Fruit fly (Drosophila melanogaster) whole organism, embryonic: ENCODE data around the gene CG14340.

ENCODE experiments used
- Ada2b ChIP-seq: fragments of 200-800 bp; sonication (Bioruptor generic); IDR thresholded peaks from 2 replicates; pipeline ENCODE4 v1.3.6; 2022; ENCODE audit warnings: missing biosample characterization, missing genetic modification characterization
- BEAF-32 ChIP-seq: fragments of 200-800 bp; sonication (Bioruptor generic); optimal IDR thresholded peaks from 3 replicates; lab custom pipeline; 2017; ENCODE audit warnings: missing biosample characterization, missing genetic modification characterization, mild to moderate bottlenecking, moderate library complexity, missing genetic modification reagents
- Blimp-1 ChIP-seq: fragments of 200-800 bp; sonication (Bioruptor generic); optimal IDR thresholded peaks from 3 replicates; lab custom pipeline; 2018; ENCODE audit warnings: missing biosample characterization, missing genetic modification characterization, mild to moderate bottlenecking, moderate library complexity, missing genetic modification reagents
- CG11504 ChIP-seq: fragments of 200-800 bp; sonication (Bioruptor generic); optimal IDR thresholded peaks from 3 replicates; lab custom pipeline; 2019; ENCODE audit warnings: missing biosample characterization, mild to moderate bottlenecking, missing genetic modification characterization, moderate library complexity
- CG12071 ChIP-seq: fragments of 200-800 bp; sonication (Bioruptor generic); optimal IDR thresholded peaks from 3 replicates; lab custom pipeline; 2018; ENCODE audit warnings: missing biosample characterization, mild to moderate bottlenecking, missing genetic modification characterization
- CG13123 ChIP-seq: fragments of 200-800 bp; sonication (Bioruptor generic); optimal IDR thresholded peaks from 2 replicates; lab custom pipeline; 2016; ENCODE audit warnings: missing biosample characterization, missing genetic modification characterization
- CG15269 ChIP-seq: fragments of 200-800 bp; sonication (Bioruptor generic); optimal IDR thresholded peaks from 2 replicates; lab custom pipeline; 2018; ENCODE audit warnings: missing biosample characterization, mild to moderate bottlenecking, missing genetic modification characterization, moderate library complexity
- CG15601 ChIP-seq: fragments of 200-800 bp; sonication (Bioruptor generic); optimal IDR thresholded peaks from 3 replicates; lab custom pipeline; 2019; ENCODE audit warnings: missing biosample characterization, mild to moderate bottlenecking, missing genetic modification characterization, moderate library complexity
- CG17385 ChIP-seq: fragments of 200-800 bp; sonication (Bioruptor generic); optimal IDR thresholded peaks from 3 replicates; lab custom pipeline; 2018; ENCODE audit warnings: missing biosample characterization, mild to moderate bottlenecking, missing genetic modification characterization
- CG17802 ChIP-seq: fragments of 200-800 bp; sonication (Bioruptor generic); optimal IDR thresholded peaks from 2 replicates; lab custom pipeline; 2018; ENCODE audit warnings: missing biosample characterization, mild to moderate bottlenecking, missing genetic modification characterization, moderate library complexity
- CG17829 ChIP-seq: fragments of 200-800 bp; optimal IDR thresholded peaks from 2 replicates; lab custom pipeline; 2019; ENCODE audit warnings: missing biosample characterization, mild to moderate bottlenecking, missing genetic modification characterization, moderate library complexity
- CG1832 ChIP-seq: fragments of 200-800 bp; sonication (Bioruptor generic); optimal IDR thresholded peaks from 2 replicates; lab custom pipeline; 2017; ENCODE audit warnings: missing biosample characterization, mild to moderate bottlenecking, missing genetic modification characterization, inconsistent platforms
- CG18599 ChIP-seq: fragments of 200-800 bp; sonication (Bioruptor generic); optimal IDR thresholded peaks from 3 replicates; lab custom pipeline; 2017; ENCODE audit warnings: missing biosample characterization, missing genetic modification characterization, mild to moderate bottlenecking, moderate library complexity, missing genetic modification reagents
- CG30431 ChIP-seq: fragments of 200-800 bp; sonication (Bioruptor generic); optimal IDR thresholded peaks from 2 replicates; lab custom pipeline; 2017; ENCODE audit warnings: missing biosample characterization, missing genetic modification characterization
- CG3281 ChIP-seq: fragments of 200-800 bp; sonication (Bioruptor generic); optimal IDR thresholded peaks from 3 replicates; lab custom pipeline; 2017; ENCODE audit warnings: missing biosample characterization, mild to moderate bottlenecking, missing genetic modification characterization
- CG3838 ChIP-seq: fragments of 200-800 bp; sonication (Bioruptor generic); optimal IDR thresholded peaks from 3 replicates; lab custom pipeline; 2016; ENCODE audit warnings: missing biosample characterization, missing genetic modification characterization
- CG43689 ChIP-seq: fragments of 200-800 bp; sonication (Bioruptor generic); IDR thresholded peaks from 2 replicates; pipeline ENCODE4 v1.3.6; 2022; ENCODE audit warnings: missing biosample characterization, missing genetic modification characterization
- CG6175 ChIP-seq: fragments of 200-800 bp; sonication (Bioruptor generic); IDR thresholded peaks from 3 replicates; pipeline ENCODE4 v1.3.6; 2022; ENCODE audit warnings: missing biosample characterization, missing genetic modification characterization
- CG8290 ChIP-seq, 3 experiments: fragments of 200-800 bp; sonication (Bioruptor generic); optimal IDR thresholded peaks; 2 replicates each; lab custom pipeline; 2016 to 2019; ENCODE audit warnings: missing biosample characterization in 3 of 3, missing genetic modification characterization in 3 of 3, mild to moderate bottlenecking in 2 of 3, moderate library complexity in 1 of 3
- CG8944 ChIP-seq: fragments of 200-800 bp; sonication (Bioruptor generic); optimal IDR thresholded peaks from 3 replicates; lab custom pipeline; 2016; ENCODE audit warnings: missing biosample characterization, missing genetic modification characterization
- CG9215 ChIP-seq: fragments of 200-800 bp; sonication (Bioruptor generic); IDR thresholded peaks from 2 replicates; pipeline ENCODE4 v1.3.6; 2022; ENCODE audit warnings: missing biosample characterization, missing genetic modification characterization
- Camta ChIP-seq: fragments of 200-800 bp; sonication (Bioruptor generic); optimal IDR thresholded peaks from 2 replicates; lab custom pipeline; 2016; ENCODE audit warnings: missing biosample characterization, missing genetic modification characterization
- CoRest ChIP-seq: fragments of 200-800 bp; sonication (Bioruptor generic); optimal IDR thresholded peaks from 3 replicates; lab custom pipeline; 2018; ENCODE audit warnings: missing biosample characterization, mild to moderate bottlenecking, missing genetic modification characterization, moderate library complexity
- D19B ChIP-seq: fragments of 200-800 bp; sonication (Bioruptor generic); optimal IDR thresholded peaks from 2 replicates; lab custom pipeline; 2017; ENCODE audit warnings: missing biosample characterization, mild to moderate bottlenecking, missing genetic modification characterization
- Dek ChIP-seq: fragments of 200-800 bp; sonication (Bioruptor generic); optimal IDR thresholded peaks from 3 replicates; lab custom pipeline; 2019; ENCODE audit warnings: missing biosample characterization, mild to moderate bottlenecking, missing genetic modification characterization, moderate library complexity
- Dref ChIP-seq: fragments of 200-800 bp; sonication (Bioruptor generic); IDR thresholded peaks from 2 replicates; pipeline ENCODE4 v1.3.6; 2022; ENCODE audit warnings: missing biosample characterization, missing genetic modification characterization
- Fer3 ChIP-seq: fragments of 200-800 bp; sonication (Bioruptor generic); optimal IDR thresholded peaks from 2 replicates; lab custom pipeline; 2018; ENCODE audit warnings: missing biosample characterization, mild to moderate bottlenecking, missing genetic modification characterization, moderate library complexity
- H2.0 ChIP-seq: fragments of 200-800 bp; sonication (Bioruptor generic); IDR thresholded peaks from 2 replicates; pipeline ENCODE4 v1.3.6; 2022; ENCODE audit warnings: missing biosample characterization, missing genetic modification characterization
- Hey ChIP-seq: fragments of 200-800 bp; sonication (Bioruptor generic); optimal IDR thresholded peaks from 3 replicates; lab custom pipeline; 2018; ENCODE audit warnings: missing biosample characterization, mild to moderate bottlenecking, missing genetic modification characterization
- Kr ChIP-seq: fragments of 200-800 bp; sonication (Bioruptor generic); optimal IDR thresholded peaks from 2 replicates; lab custom pipeline; 2017; ENCODE audit warnings: missing biosample characterization, mild to moderate bottlenecking, missing genetic modification characterization
- Lhr ChIP-seq: fragments of 200-800 bp; sonication (Bioruptor generic); optimal IDR thresholded peaks from 3 replicates; lab custom pipeline; 2017; ENCODE audit warnings: mild to moderate bottlenecking, missing biosample characterization, missing genetic modification reagents, missing genetic modification characterization
- Meics ChIP-seq: fragments of 200-800 bp; sonication (Bioruptor generic); optimal IDR thresholded peaks from 2 replicates; lab custom pipeline; 2017; ENCODE audit warnings: missing biosample characterization, mild to moderate bottlenecking, missing genetic modification characterization
- Rfx ChIP-seq: fragments of 200-800 bp; sonication (Bioruptor generic); IDR thresholded peaks from 2 replicates; pipeline ENCODE4 v1.3.6; 2022; ENCODE audit warnings: missing biosample characterization, missing genetic modification characterization
- Xrp1 ChIP-seq: fragments of 200-800 bp; sonication (Bioruptor generic); IDR thresholded peaks from 2 replicates; pipeline ENCODE4 v1.3.6; 2022; ENCODE audit warnings: missing biosample characterization, missing genetic modification characterization
- cas ChIP-seq: fragments of 200-800 bp; sonication (Bioruptor generic); IDR thresholded peaks from 2 replicates; pipeline ENCODE4 v1.3.6; 2022; ENCODE audit warnings: missing biosample characterization, missing genetic modification characterization
- cg ChIP-seq: fragments of 200-800 bp; sonication (Bioruptor generic); optimal IDR thresholded peaks from 3 replicates; lab custom pipeline; 2019; ENCODE audit warnings: missing biosample characterization, mild to moderate bottlenecking, missing genetic modification characterization, moderate library complexity
- crp ChIP-seq, 2 experiments: fragments of 200-800 bp; sonication (Bioruptor generic); optimal IDR thresholded peaks; 2 replicates in 1 of 2; 3 replicates in 1 of 2; lab custom pipeline; 2017; ENCODE audit warnings: missing biosample characterization in 2 of 2, missing genetic modification characterization in 2 of 2, mild to moderate bottlenecking in 1 of 2, moderate library complexity in 1 of 2
- cwo ChIP-seq: fragments of 200-800 bp; sonication (Bioruptor generic); optimal IDR thresholded peaks from 3 replicates; lab custom pipeline; 2017; ENCODE audit warnings: missing biosample characterization, missing genetic modification characterization, mild to moderate bottlenecking, moderate library complexity, missing genetic modification reagents
- dysf ChIP-seq: fragments of 200-800 bp; sonication (Bioruptor generic); IDR thresholded peaks from 3 replicates; pipeline ENCODE4 v1.3.6; 2022; ENCODE audit warnings: missing biosample characterization, missing genetic modification characterization
- en ChIP-seq: fragments of 200-800 bp; sonication (Bioruptor generic); optimal IDR thresholded peaks from 2 replicates; lab custom pipeline; 2016; ENCODE audit warnings: missing biosample characterization, missing genetic modification characterization
- lilli ChIP-seq: fragments of 200-800 bp; sonication (Bioruptor generic); optimal IDR thresholded peaks from 3 replicates; lab custom pipeline; 2016; ENCODE audit warnings: missing biosample characterization, missing genetic modification characterization
- pan ChIP-seq, 4 experiments: fragments of >200 bp in 3 of 4; fragments of 200-800 bp in 1 of 4; sonication (Bioruptor generic) in 1 of 4; optimal IDR thresholded peaks in 3 of 4; IDR thresholded peaks in 1 of 4; 2 replicates each; pipeline versions ENCODE4 v1.3.6 to Lab custom; 2017 to 2022; ENCODE audit warnings: missing biosample characterization in 2 of 4, missing genetic modification characterization in 2 of 4, mixed read lengths in 1 of 4
- sens-2 ChIP-seq: fragments of 200-800 bp; sonication (Bioruptor generic); IDR thresholded peaks from 2 replicates; pipeline ENCODE4 v1.3.6; 2022; ENCODE audit warnings: missing biosample characterization, missing genetic modification characterization
- sim ChIP-seq: fragments of 200-800 bp; sonication (Bioruptor generic); IDR thresholded peaks from 2 replicates; pipeline ENCODE4 v1.3.6; 2022; ENCODE audit warnings: missing biosample characterization, missing genetic modification characterization
- sob ChIP-seq: fragments of 200-800 bp; sonication (Bioruptor generic); IDR thresholded peaks from 2 replicates; pipeline ENCODE4 v1.3.6; 2022; ENCODE audit warnings: missing biosample characterization, missing genetic modification characterization
- stc ChIP-seq: fragments of 200-800 bp; sonication (Bioruptor generic); IDR thresholded peaks from 2 replicates; pipeline ENCODE4 v1.3.6; 2022; ENCODE audit warnings: missing biosample characterization, missing genetic modification characterization
- sug ChIP-seq: fragments of 200-800 bp; optimal IDR thresholded peaks from 2 replicates; lab custom pipeline; 2019; ENCODE audit warnings: missing biosample characterization, mild to moderate bottlenecking, missing genetic modification characterization, moderate library complexity
- unc-4 ChIP-seq: fragments of 200-800 bp; sonication (Bioruptor generic); IDR thresholded peaks from 2 replicates; pipeline ENCODE4 v1.3.6; 2022; ENCODE audit warnings: missing biosample characterization, missing genetic modification characterization; ENCODE audit not compliant: partially characterized antibody
- zfh2 ChIP-seq: fragments of 200-800 bp; sonication (Bioruptor generic); optimal IDR thresholded peaks from 2 replicates; lab custom pipeline; 2016; ENCODE audit warnings: missing biosample characterization, missing genetic modification characterization

CG14340 gene

DNA sequence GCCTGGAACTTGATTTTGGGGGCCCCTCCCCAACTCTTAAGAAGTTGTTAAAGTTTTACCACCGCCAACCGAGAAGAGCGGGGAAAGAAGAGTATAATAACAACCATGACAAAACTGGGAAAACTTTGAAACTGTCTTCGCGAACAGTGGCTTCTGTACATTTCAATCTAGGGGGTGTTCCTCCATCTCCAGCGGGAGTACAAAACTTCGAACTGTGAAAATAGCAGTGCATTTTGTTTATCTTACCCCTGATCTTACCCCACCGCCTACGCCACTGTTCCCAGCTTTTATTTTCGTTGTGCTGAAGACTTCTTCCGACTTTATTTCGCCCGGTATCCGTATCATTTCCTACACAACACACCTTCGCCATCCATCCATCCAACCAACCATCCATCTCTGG is 41.8 kb upstream of the CG14340 start (continued):
- TF ChIP-seq H2.0 (peak; percentile 52; the same call in 1 of the 2 replicates), Lhr (GFP tag; lab: Kevin White, UChicago) (no peak), CG6175 (GFP tag; lab: Robert Waterston, UW) (no peak), zfh2 (GFP tag; lab: Kevin White, UChicago) (peak; percentile 43), CG17802 (tag; lab: Kevin White, UChicago) (no peak), CG12071 (peak; percentile 2), sens-2 (GFP tag; lab: Robert Waterston, UW) (no peak), Xrp1 (GFP tag; lab: Robert Waterston, UW) (peak; percentile 53), stc (GFP tag; lab: Robert Waterston, UW) (no peak), Dek (tag; lab: Kevin White, UChicago) (no peak), cg (GFP tag; lab: Kevin White, UChicago) (no peak), CG1832 (GFP tag; lab: Kevin White, UChicago) (no peak), cas (no peak), CG11504 (no peak), crp (GFP tag; optimal IDR thresholded peaks at IDR 0.05; lab: Kevin White, UChicago) (no peak), Hey (tag; lab: Kevin White, UChicago) (no peak), CG8290 (GFP tag; optimal IDR thresholded peaks at IDR 0.05; lab: Kevin White, UChicago) (no peak), CG8290 (tag; optimal IDR thresholded peaks at IDR 0.05; lab: Kevin White, UChicago) (peak in 1 of 2 experiments; percentile 53), sug (tag; lab: Kevin White, UChicago) (no peak), CoRest (tag; lab: Kevin White, UChicago) (peak; percentile 5), CG17385 (GFP tag; lab: Kevin White, UChicago) (no peak), en (GFP tag; lab: Kevin White, UChicago) (no peak), BEAF-32 (no peak), dysf (GFP tag; lab: Robert Waterston, UW) (peak; percentile 65), CG8944 (peak; percentile 16), Ada2b (GFP tag; lab: Robert Waterston, UW) (0 out of 2 replicates have a peak, but pooled peaks have one; percentile 23), CG30431 (GFP tag; lab: Kevin White, UChicago) (peak; percentile 13), Meics (GFP tag; lab: Kevin White, UChicago) (peak; percentile 33), CG15269 (tag; lab: Kevin White, UChicago) (no peak), CG15601 (tag; lab: Kevin White, UChicago) (peak; percentile 10), CG9215 (GFP tag; lab: Robert Waterston, UW) (no peak; the same call in 1 of the 2 replicates), CG3281 (no peak), Camta (GFP tag; lab: Kevin White, UChicago) (no peak), D19B (GFP tag; lab: Kevin White, UChicago) (no peak), Blimp-1 (GFP tag; lab: Kevin White, UChicago) (peak; percentile 55), CG18599 (GFP tag; lab: Kevin White, UChicago) (peak; percentile 40), Rfx (GFP tag; lab: Robert Waterston, UW) (peak; percentile 68), sim (no peak), pan (optimal IDR thresholded peaks at IDR 0.05; lab: Kevin White, UChicago) (no peak), pan (GFP tag; optimal IDR thresholded peaks at IDR 0.05 in 1 of 2, IDR thresholded peaks at IDR 0.05 in 1 of 2) (peak in 1 of 2 experiments; percentile 49), lilli (GFP tag; lab: Kevin White, UChicago) (peak; percentile 4), unc-4 (no peak), Dref (GFP tag; lab: Robert Waterston, UW) (no peak), sob (GFP tag; lab: Robert Waterston, UW) (no peak; the same call in 1 of the 2 replicates), cwo (GFP tag; lab: Kevin White, UChicago) (no peak), CG17829 (no peak), CG3838 (GFP tag; lab: Kevin White, UChicago) (no peak), CG43689 (GFP tag; lab: Robert Waterston, UW) (0 out of 2 replicates have a peak, but pooled peaks have one; percentile 9), Kr (no peak), CG13123 (GFP tag; lab: Kevin White, UChicago) (no peak), Fer3 (tag; lab: Kevin White, UChicago) (no peak)
